Worm (Caenorhabditis elegans) whole organism, late embryonic: ENCODE results near the gene ZK470.2.

Experiments used
- K09A11.1 ChIP-seq: sonication (generic microtip); optimal IDR thresholded peaks from 2 replicates; lab custom pipeline; 2017; ENCODE audit warnings: antibody characterized with exemption, mild to moderate bottlenecking, missing genetic modification characterization, missing compliant biosample characterization; ENCODE audit not compliant: insufficient read depth
- ceh-45 ChIP-seq: fragments of 200-800 bp; sonication (Bioruptor generic); IDR thresholded peaks from 2 replicates; pipeline ENCODE4 v1.3.6; 2022; ENCODE audit warnings: missing genetic modification reagents, missing genetic modification characterization, missing compliant biosample characterization
- elt-2 ChIP-seq: sonication (generic microtip); optimal IDR thresholded peaks from 2 replicates; lab custom pipeline; 2016; ENCODE audit warnings: missing genetic modification reagents, missing genetic modification characterization, missing compliant biosample characterization
- fax-1 ChIP-seq: sonication (generic microtip); optimal IDR thresholded peaks from 2 replicates; lab custom pipeline; 2016; ENCODE audit warnings: missing genotype, missing genetic modification characterization, missing compliant biosample characterization
- fkh-10 ChIP-seq: fragments of 150-350 bp; optimal IDR thresholded peaks from 2 replicates; lab custom pipeline; 2014; ENCODE audit warnings: missing biosample characterization, missing genetic modification reagents, missing genetic modification characterization
- hlh-6 ChIP-seq: sonication (generic microtip); optimal IDR thresholded peaks from 2 replicates; lab custom pipeline; 2016; ENCODE audit warnings: missing genotype, missing genetic modification characterization, missing compliant biosample characterization
- odd-2 ChIP-seq: sonication (generic microtip); optimal IDR thresholded peaks from 2 replicates; lab custom pipeline; 2017; ENCODE audit warnings: antibody characterized with exemption, mild to moderate bottlenecking, missing genetic modification characterization, missing compliant biosample characterization
- pha-4 ChIP-seq: fragments of 150-350 bp; optimal IDR thresholded peaks from 2 replicates; lab custom pipeline; 2018; ENCODE audit warnings: missing biosample characterization, missing genetic modification reagents, missing genetic modification characterization

DNA sequence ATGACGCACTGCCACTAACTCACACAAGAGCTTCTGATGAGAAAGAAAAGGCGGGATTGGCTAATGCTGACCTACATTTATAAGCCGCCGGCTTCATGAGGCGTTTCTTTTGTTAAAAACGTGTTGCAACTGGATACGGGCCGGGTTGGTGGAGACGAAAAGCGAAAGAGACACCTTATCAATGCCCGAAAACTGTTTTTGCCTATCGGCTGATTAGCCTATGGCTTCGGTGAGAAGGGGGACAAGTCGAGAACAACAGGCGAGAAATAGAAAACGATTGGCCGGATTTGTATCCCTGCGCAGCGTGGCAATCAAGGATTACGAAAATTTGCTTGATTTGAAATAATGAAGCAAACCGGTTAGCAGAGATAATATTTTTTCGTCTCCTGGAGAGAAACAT is 23.5 kb upstream of the ZK470.2 start, which contains the start of gene F09F9.2:
- TF ChIP-seq fax-1 (tag; lab: Kevin White, UChicago) (no peak), fkh-10 (GFP tag; lab: Kevin White, UChicago) (no peak), odd-2 (tag; lab: Kevin White, UChicago) (no peak), pha-4 (no peak), hlh-6 (tag; lab: Kevin White, UChicago) (no peak), K09A11.1 (tag; lab: Kevin White, UChicago) (no peak), elt-2 (tag; lab: Kevin White, UChicago) (no peak), ceh-45 (GFP tag; lab: Robert Waterston, UW) (no peak)
